Worm (Caenorhabditis elegans): ENCODE data around the gene ril-2.

DNA sequence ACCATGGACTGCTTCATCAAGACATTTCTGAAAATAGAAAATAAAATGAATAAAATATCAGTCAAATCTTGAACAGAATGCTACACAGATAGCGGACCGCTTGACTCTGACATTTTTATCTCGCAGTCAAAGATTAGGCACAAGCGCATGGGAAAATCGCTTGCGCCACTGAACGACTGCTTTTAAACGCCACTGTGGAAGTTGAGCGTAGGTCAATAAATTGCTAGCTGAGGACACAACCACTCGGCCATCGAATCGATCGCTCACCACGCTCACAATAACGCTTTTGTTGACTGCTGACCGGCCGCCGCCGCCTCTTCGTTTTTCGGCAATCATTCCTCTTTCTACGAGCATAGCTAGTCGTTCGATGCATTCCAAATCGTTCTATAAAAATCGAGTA lies 2.2 kb downstream of the ril-2 start:
- TF ChIP-seq isw-1 (GFP tag; IDR thresholded peaks at IDR 0.05) (no peak), unc-62 (GFP tag; optimal IDR thresholded peaks at IDR 0.05) (no peak), dpl-1 (GFP tag; optimal IDR thresholded peaks at IDR 0.05) (peak in 2 of 3 experiments; percentile 33 to 34), snpc-4 (tag; optimal IDR thresholded peaks at IDR 0.05) (peak; percentile 22), blmp-1 (tag; optimal IDR thresholded peaks at IDR 0.05) (no peak), ceh-8 (GFP tag; optimal IDR thresholded peaks at IDR 0.05) (no peak), zag-1 (tag; optimal IDR thresholded peaks at IDR 0.05) (no peak), irx-1 (tag; optimal IDR thresholded peaks at IDR 0.05) (peak; percentile 25), lsy-2 (tag; optimal IDR thresholded peaks at IDR 0.05) (peak; percentile 35 to 60), nhr-47 (tag; optimal IDR thresholded peaks at IDR 0.05) (peak; percentile 64), nhr-12 (tag; optimal IDR thresholded peaks at IDR 0.05) (no peak)

Measured in whole organism, L1 larva.